Fruit fly (Drosophila melanogaster) whole organism, embryonic: ENCODE results near the gene Mer.
A peak's percentile ranks its signal among the peaks of the same experiment; 100 is the strongest.

Experiments used
- Bgb ChIP-seq: fragments of 200-800 bp; sonication (Bioruptor generic); IDR thresholded peaks from 2 replicates; pipeline ENCODE4 v1.3.6; 2022; ENCODE audit warnings: missing biosample characterization, missing genetic modification characterization; ENCODE audit not compliant: partially characterized antibody
- CG10462 ChIP-seq: fragments of 200-800 bp; sonication (Bioruptor generic); optimal IDR thresholded peaks from 2 replicates; lab custom pipeline; 2016; ENCODE audit warnings: missing biosample characterization, missing genetic modification characterization
- CG10543 ChIP-seq: fragments of 200-800 bp; sonication (Bioruptor generic); optimal IDR thresholded peaks from 3 replicates; lab custom pipeline; 2017; ENCODE audit warnings: missing biosample characterization, mild to moderate bottlenecking, missing genetic modification characterization, moderate library complexity
- CG12236 ChIP-seq: fragments of 200-800 bp; sonication (Bioruptor generic); optimal IDR thresholded peaks from 2 replicates; lab custom pipeline; 2016; ENCODE audit warnings: missing biosample characterization, missing genetic modification characterization
- CG12659 ChIP-seq: fragments of 200-800 bp; sonication (Bioruptor generic); optimal IDR thresholded peaks from 3 replicates; lab custom pipeline; 2017; ENCODE audit warnings: mild to moderate bottlenecking, missing biosample characterization, missing genetic modification reagents, missing genetic modification characterization
- CG17359 ChIP-seq: fragments of 200-800 bp; sonication (Bioruptor generic); optimal IDR thresholded peaks from 3 replicates; lab custom pipeline; 2018; ENCODE audit warnings: missing biosample characterization, mild to moderate bottlenecking, missing genetic modification characterization, moderate library complexity
- CG17802 ChIP-seq: fragments of 200-800 bp; sonication (Bioruptor generic); optimal IDR thresholded peaks from 2 replicates; lab custom pipeline; 2018; ENCODE audit warnings: missing biosample characterization, mild to moderate bottlenecking, missing genetic modification characterization, moderate library complexity
- CG17829 ChIP-seq: fragments of 200-800 bp; optimal IDR thresholded peaks from 2 replicates; lab custom pipeline; 2019; ENCODE audit warnings: missing biosample characterization, mild to moderate bottlenecking, missing genetic modification characterization, moderate library complexity
- CG2129 ChIP-seq: fragments of 200-800 bp; sonication (Bioruptor generic); IDR thresholded peaks from 2 replicates; pipeline ENCODE4 v1.3.6; 2022; ENCODE audit warnings: missing biosample characterization, missing genetic modification characterization; ENCODE audit not compliant: partially characterized antibody
- CG2678 ChIP-seq: fragments of 200-800 bp; sonication (Bioruptor generic); optimal IDR thresholded peaks from 3 replicates; lab custom pipeline; 2019; ENCODE audit warnings: missing biosample characterization, mild to moderate bottlenecking, missing genetic modification characterization, moderate library complexity
- CG2712 ChIP-seq: fragments of 200-800 bp; optimal IDR thresholded peaks from 3 replicates; lab custom pipeline; 2019; ENCODE audit warnings: missing biosample characterization, mild to moderate bottlenecking, missing genetic modification characterization, moderate library complexity
- CG30020 ChIP-seq: fragments of 200-800 bp; optimal IDR thresholded peaks from 2 replicates; lab custom pipeline; 2019; ENCODE audit warnings: missing biosample characterization, mild to moderate bottlenecking, missing genetic modification characterization, moderate library complexity
- CG30403 ChIP-seq: fragments of 200-800 bp; sonication (Bioruptor generic); optimal IDR thresholded peaks from 3 replicates; lab custom pipeline; 2016; ENCODE audit warnings: missing biosample characterization, missing genetic modification characterization
- CG32772 ChIP-seq: fragments of 200-800 bp; sonication (Bioruptor generic); IDR thresholded peaks from 2 replicates; pipeline ENCODE4 v1.3.6; 2022; ENCODE audit warnings: missing biosample characterization, missing genetic modification characterization
- CG4328 ChIP-seq: fragments of 200-800 bp; sonication (Bioruptor generic); optimal IDR thresholded peaks from 3 replicates; lab custom pipeline; 2017; ENCODE audit warnings: missing biosample characterization, missing genetic modification reagents, missing genetic modification characterization
- CG6175 ChIP-seq: fragments of 200-800 bp; sonication (Bioruptor generic); IDR thresholded peaks from 3 replicates; pipeline ENCODE4 v1.3.6; 2022; ENCODE audit warnings: missing biosample characterization, missing genetic modification characterization
- CG6254 ChIP-seq: fragments of 200-800 bp; sonication (Bioruptor generic); optimal IDR thresholded peaks from 3 replicates; lab custom pipeline; 2017; ENCODE audit warnings: mild to moderate bottlenecking, missing biosample characterization, missing genetic modification reagents, missing genetic modification characterization
- CG7839 ChIP-seq: fragments of 200-800 bp; sonication (Bioruptor generic); optimal IDR thresholded peaks from 3 replicates; lab custom pipeline; 2018; ENCODE audit warnings: missing biosample characterization, mild to moderate bottlenecking, missing genetic modification characterization, moderate library complexity
- CG8924 ChIP-seq: fragments of 200-800 bp; optimal IDR thresholded peaks from 3 replicates; lab custom pipeline; 2019; ENCODE audit warnings: missing biosample characterization, mild to moderate bottlenecking, missing genetic modification characterization, moderate library complexity
- ERR ChIP-seq: fragments of 200-800 bp; sonication (Bioruptor generic); optimal IDR thresholded peaks from 2 replicates; lab custom pipeline; 2016; ENCODE audit warnings: missing biosample characterization, missing genetic modification characterization
- Eip74EF ChIP-seq, 2 experiments: fragments of 200-800 bp in 1 of 2; fragments of >200 bp in 1 of 2; sonication (Bioruptor generic) in 1 of 2; optimal IDR thresholded peaks; 2 replicates each; lab custom pipeline; 2017 to 2019; ENCODE audit warnings: missing biosample characterization in 2 of 2, missing genetic modification characterization in 2 of 2, mild to moderate bottlenecking in 1 of 2, moderate library complexity in 1 of 2
- Elba2 ChIP-seq: fragments of 200-800 bp; sonication (Bioruptor generic); optimal IDR thresholded peaks from 3 replicates; lab custom pipeline; 2016; ENCODE audit warnings: missing biosample characterization, missing genetic modification characterization
- Hr3 ChIP-seq: fragments of 200-800 bp; sonication (Bioruptor generic); optimal IDR thresholded peaks from 3 replicates; lab custom pipeline; 2016; ENCODE audit warnings: missing biosample characterization, missing genetic modification characterization
- Meics ChIP-seq: fragments of 200-800 bp; sonication (Bioruptor generic); optimal IDR thresholded peaks from 2 replicates; lab custom pipeline; 2017; ENCODE audit warnings: missing biosample characterization, mild to moderate bottlenecking, missing genetic modification characterization
- Poxn ChIP-seq: fragments of 200-800 bp; sonication (Bioruptor generic); IDR thresholded peaks from 2 replicates; pipeline ENCODE4 v1.3.6; 2022; ENCODE audit warnings: missing biosample characterization, missing genetic modification characterization
- Rfx ChIP-seq: fragments of 200-800 bp; sonication (Bioruptor generic); IDR thresholded peaks from 2 replicates; pipeline ENCODE4 v1.3.6; 2022; ENCODE audit warnings: missing biosample characterization, missing genetic modification characterization
- Xbp1 ChIP-seq: fragments of 200-800 bp; sonication (Bioruptor generic); optimal IDR thresholded peaks from 3 replicates; lab custom pipeline; 2016; ENCODE audit warnings: missing biosample characterization, mild to moderate bottlenecking, missing genetic modification characterization
- cas ChIP-seq: fragments of 200-800 bp; sonication (Bioruptor generic); IDR thresholded peaks from 2 replicates; pipeline ENCODE4 v1.3.6; 2022; ENCODE audit warnings: missing biosample characterization, missing genetic modification characterization
- ci ChIP-seq: fragments of 200-800 bp; sonication (Bioruptor generic); IDR thresholded peaks from 3 replicates; pipeline ENCODE4 v1.3.6; 2022; ENCODE audit warnings: missing biosample characterization, missing genetic modification characterization
- eyg ChIP-seq: fragments of 200-800 bp; sonication (Bioruptor generic); optimal IDR thresholded peaks from 3 replicates; lab custom pipeline; 2016; ENCODE audit warnings: missing biosample characterization, missing genetic modification characterization
- gem ChIP-seq: fragments of 200-800 bp; sonication (Bioruptor generic); optimal IDR thresholded peaks from 2 replicates; lab custom pipeline; 2019; ENCODE audit warnings: missing biosample characterization, mild to moderate bottlenecking, missing genetic modification characterization, moderate library complexity
- gfzf ChIP-seq: fragments of 200-800 bp; sonication (Bioruptor generic); optimal IDR thresholded peaks from 2 replicates; lab custom pipeline; 2016; ENCODE audit warnings: missing biosample characterization, mild to moderate bottlenecking, missing genetic modification characterization, moderate library complexity
- hbn ChIP-seq: fragments of 200-800 bp; sonication (Bioruptor generic); IDR thresholded peaks from 2 replicates; pipeline ENCODE4 v1.3.6; 2022; ENCODE audit warnings: missing biosample characterization, missing genetic modification characterization; ENCODE audit not compliant: partially characterized antibody
- inv ChIP-seq: fragments of 200-800 bp; sonication (Bioruptor generic); IDR thresholded peaks from 2 replicates; pipeline ENCODE4 v1.3.6; 2022; ENCODE audit warnings: missing biosample characterization, missing genetic modification characterization; ENCODE audit not compliant: partially characterized antibody
- lilli ChIP-seq: fragments of 200-800 bp; sonication (Bioruptor generic); optimal IDR thresholded peaks from 3 replicates; lab custom pipeline; 2016; ENCODE audit warnings: missing biosample characterization, missing genetic modification characterization
- lola ChIP-seq, 3 experiments: fragments of >200 bp in 2 of 3; fragments of 200-800 bp in 1 of 3; sonication (Bioruptor generic) in 1 of 3; optimal IDR thresholded peaks; 2 replicates each; lab custom pipeline; 2017 to 2019; ENCODE audit warnings: missing biosample characterization in 3 of 3, missing genetic modification characterization in 3 of 3, mild to moderate bottlenecking in 1 of 3, moderate library complexity in 1 of 3
- nerfin-2 ChIP-seq: fragments of 200-800 bp; sonication (Bioruptor generic); IDR thresholded peaks from 2 replicates; pipeline ENCODE4 v1.3.6; 2022; ENCODE audit warnings: missing biosample characterization, missing genetic modification characterization; ENCODE audit not compliant: partially characterized antibody
- pan ChIP-seq, 4 experiments: fragments of >200 bp in 3 of 4; fragments of 200-800 bp in 1 of 4; sonication (Bioruptor generic) in 1 of 4; optimal IDR thresholded peaks in 3 of 4; IDR thresholded peaks in 1 of 4; 2 replicates each; pipeline versions ENCODE4 v1.3.6 to Lab custom; 2017 to 2022; ENCODE audit warnings: missing biosample characterization in 2 of 4, missing genetic modification characterization in 2 of 4, mixed read lengths in 1 of 4
- prd ChIP-seq, 3 experiments: fragments of >200 bp in 2 of 3; fragments of 200-800 bp in 1 of 3; sonication (Bioruptor generic) in 1 of 3; optimal IDR thresholded peaks in 2 of 3; IDR thresholded peaks in 1 of 3; 2 replicates in 2 of 3; 3 replicates in 1 of 3; pipeline versions ENCODE4 v1.3.6 to Lab custom; 2017 to 2022; ENCODE audit warnings: missing biosample characterization in 1 of 3, missing genetic modification characterization in 1 of 3
- sna ChIP-seq: fragments of 200-800 bp; sonication (Bioruptor generic); IDR thresholded peaks from 2 replicates; pipeline ENCODE4 v1.3.6; 2022; ENCODE audit warnings: missing biosample characterization, missing genetic modification characterization; ENCODE audit not compliant: partially characterized antibody
- unpg ChIP-seq: fragments of 200-800 bp; sonication (Bioruptor generic); optimal IDR thresholded peaks from 3 replicates; lab custom pipeline; 2018; ENCODE audit warnings: missing biosample characterization, mild to moderate bottlenecking, missing genetic modification characterization, moderate library complexity

The Mer gene

dm6 chrX:19701611-19702010, 8.3 kb upstream of the Mer start, which contains the start of gene Tcs4 (continued):
- TF ChIP-seq Bgb (GFP tag; lab: Robert Waterston, UW) (peak; percentile 31; the same call in 1 of the 2 replicates), lilli (no peak), Poxn (GFP tag; lab: Robert Waterston, UW) (no peak), Elba2 (peak; percentile 25), cas (GFP tag; lab: Robert Waterston, UW) (no peak), CG17802 (tag; lab: Kevin White, UChicago) (no peak), CG2712 (tag; lab: Kevin White, UChicago) (peak; percentile 60), CG6175 (GFP tag; lab: Robert Waterston, UW) (no peak), ERR (GFP tag; lab: Kevin White, UChicago) (no peak), eyg (GFP tag; lab: Kevin White, UChicago) (no peak), sna (peak; percentile 66; the same call in 1 of the 2 replicates), Eip74EF (GFP tag; optimal IDR thresholded peaks at IDR 0.05; lab: Kevin White, UChicago) (no peak), nerfin-2 (GFP tag; lab: Robert Waterston, UW) (0 out of 2 replicates have a peak, but pooled peaks have one; percentile 35), CG4328 (no peak), CG8924 (peak; percentile 20), ci (GFP tag; lab: Robert Waterston, UW) (peak; percentile 57; the same call in 2 of the 3 replicates), CG6254 (GFP tag; lab: Kevin White, UChicago) (no peak), CG17359 (peak; percentile 13), CG2129 (GFP tag; lab: Robert Waterston, UW) (no peak), lola (GFP tag; optimal IDR thresholded peaks at IDR 0.05; lab: Kevin White, UChicago) (peak in 1 of 3 experiments; percentile 46), hbn (GFP tag; lab: Robert Waterston, UW) (peak; percentile 56; the same call in 1 of the 2 replicates), CG7839 (peak; percentile 43), gfzf (GFP tag; lab: Kevin White, UChicago) (peak; percentile 63), CG12659 (GFP tag; lab: Kevin White, UChicago) (peak; percentile 39), CG12236 (GFP tag; lab: Kevin White, UChicago) (no peak), Xbp1 (peak; percentile 42), CG17829 (tag; lab: Kevin White, UChicago) (peak; percentile 57), gem (tag; lab: Kevin White, UChicago) (peak; percentile 71), prd (optimal IDR thresholded peaks at IDR 0.05; lab: Kevin White, UChicago) (no peak), prd (GFP tag; IDR thresholded peaks at IDR 0.05; lab: Robert Waterston, UW) (peak; percentile 26; the same call in 1 of the 3 replicates), Hr3 (no peak), Rfx (GFP tag; lab: Robert Waterston, UW) (0 out of 2 replicates have a peak, but pooled peaks have one; percentile 29), inv (0 out of 2 replicates have a peak, but pooled peaks have one; percentile 7), CG30403 (peak; percentile 44), CG10462 (GFP tag; lab: Kevin White, UChicago) (no peak), unpg (GFP tag; lab: Kevin White, UChicago) (peak; percentile 45), Meics (GFP tag; lab: Kevin White, UChicago) (peak; percentile 28), CG2678 (no peak), pan (optimal IDR thresholded peaks at IDR 0.05; lab: Kevin White, UChicago) (no peak), pan (GFP tag; optimal IDR thresholded peaks at IDR 0.05 in 1 of 2, IDR thresholded peaks at IDR 0.05 in 1 of 2) (peak in 1 of 2 experiments; percentile 21), CG30020 (tag; lab: Kevin White, UChicago) (peak; percentile 56), CG10543 (GFP tag; lab: Kevin White, UChicago) (no peak), CG32772 (GFP tag; lab: Robert Waterston, UW) (no peak)
